Worm (Caenorhabditis elegans) whole organism, L4/young adult: Measurements from ENCODE around the gene R02E12.4.

Experiments used
- W03F9.2 ChIP-seq: fragments of 150-350 bp; optimal IDR thresholded peaks from 2 replicates; lab custom pipeline; 2014; ENCODE audit warnings: missing biosample characterization, missing genetic modification characterization
- him-1 ChIP-seq: sonication (generic microtip); optimal IDR thresholded peaks from 2 replicates; lab custom pipeline; 2016; ENCODE audit warnings: missing genotype, missing genetic modification reagents, missing genetic modification characterization, missing compliant biosample characterization

- TF ChIP-seq him-1 (tag; lab: Kevin White, UChicago), result no peak
- no peak for TF ChIP-seq W03F9.2 (tag; lab: Kevin White, UChicago)
These were observed 31.6 kb upstream of the R02E12.4 start, which contains the start of gene C16B8.4 for ce11 chrX:3973534-3973933.
